Worm (Caenorhabditis elegans): ENCODE results near the gene K07H8.7.

K07H8.7 gene

ce11 chrIV:8233268-8233667, 26.5 kb downstream of the K07H8.7 start:
- TF ChIP-seq aptf-2 (GFP tag; conservative IDR thresholded peaks at IDR 0.05), result no peak
- no peak for TF ChIP-seq hmg-20 (GFP tag; IDR thresholded peaks at IDR 0.05)
- 0 out of 2 replicates have a peak, but pooled peaks have one; percentile 34 for TF ChIP-seq attf-3 (GFP tag; conservative IDR thresholded peaks at IDR 0.05)
- no peak for TF ChIP-seq Y53G8AR.9 (GFP tag; conservative IDR thresholded peaks at IDR 0.05)
- no peak for TF ChIP-seq zim-3 (tag; optimal IDR thresholded peaks at IDR 0.05)
- TF ChIP-seq lin-26 (GFP tag; IDR thresholded peaks at IDR 0.05), result no peak
- no peak for TF ChIP-seq ama-1 (optimal IDR thresholded peaks at IDR 0.05)
- TF ChIP-seq ama-1 (GFP tag; optimal IDR thresholded peaks at IDR 0.05), result no peak

DNA sequence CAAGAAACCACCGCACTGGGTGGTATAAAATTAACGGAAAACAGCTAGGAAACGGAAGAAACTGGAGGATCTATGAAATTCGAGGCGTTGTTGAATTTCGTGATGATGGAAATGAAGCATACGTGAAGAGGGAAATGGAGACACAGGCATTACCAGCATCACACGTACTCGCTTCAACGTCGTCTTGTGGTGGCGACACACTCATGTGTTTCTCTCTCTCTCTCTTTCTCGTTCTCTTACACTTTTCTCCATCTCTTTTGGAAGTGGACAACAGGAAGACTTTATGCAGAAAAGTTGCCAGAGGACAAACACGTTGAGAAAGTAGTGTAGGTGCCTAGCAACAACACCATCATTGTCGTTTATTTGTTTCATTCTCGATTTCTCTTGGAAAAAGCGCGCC, 27.4 kb downstream of the K07H8.7 start:
- no peak for TF ChIP-seq hlh-26 (GFP tag; conservative IDR thresholded peaks at IDR 0.05)
- TF ChIP-seq B0035.1 (tag; optimal IDR thresholded peaks at IDR 0.05), result no peak
- TF ChIP-seq madf-8 (GFP tag; conservative IDR thresholded peaks at IDR 0.05), result no peak
- no peak for TF ChIP-seq pbrm-1 (GFP tag; IDR thresholded peaks at IDR 0.05)
- no peak for TF ChIP-seq attf-5 (GFP tag; optimal IDR thresholded peaks at IDR 0.05)
- TF ChIP-seq snpc-3.4 (tag; optimal IDR thresholded peaks at IDR 0.05), result no peak
- no peak for TF ChIP-seq repo-1 (tag; optimal IDR thresholded peaks at IDR 0.05)
- no peak for TF ChIP-seq cebp-1 (GFP tag; IDR thresholded peaks at IDR 0.05)
- TF ChIP-seq cebp-1 (tag; optimal IDR thresholded peaks at IDR 0.05), result peak; percentile 27
- TF ChIP-seq nfya-2 (GFP tag; IDR thresholded peaks at IDR 0.05), result no peak
- TF ChIP-seq F23B12.7 (tag; optimal IDR thresholded peaks at IDR 0.05; ENCODE audit: insufficient read depth), result no peak
- peak; percentile 17; the same call in 1 of the 2 replicates for TF ChIP-seq hmg-1.2 (GFP tag; IDR thresholded peaks at IDR 0.05)
- no peak for TF ChIP-seq F33H1.4 (GFP tag; IDR thresholded peaks at IDR 0.05)
- TF ChIP-seq ets-4 (GFP tag; optimal IDR thresholded peaks at IDR 0.05), result no peak
- peak; percentile 6 for TF ChIP-seq nhr-80 (tag; optimal IDR thresholded peaks at IDR 0.05)
- TF ChIP-seq ceh-40 (GFP tag; IDR thresholded peaks at IDR 0.05), result no peak
- TF ChIP-seq sea-2 (GFP tag; IDR thresholded peaks at IDR 0.05), result no peak

DNA sequence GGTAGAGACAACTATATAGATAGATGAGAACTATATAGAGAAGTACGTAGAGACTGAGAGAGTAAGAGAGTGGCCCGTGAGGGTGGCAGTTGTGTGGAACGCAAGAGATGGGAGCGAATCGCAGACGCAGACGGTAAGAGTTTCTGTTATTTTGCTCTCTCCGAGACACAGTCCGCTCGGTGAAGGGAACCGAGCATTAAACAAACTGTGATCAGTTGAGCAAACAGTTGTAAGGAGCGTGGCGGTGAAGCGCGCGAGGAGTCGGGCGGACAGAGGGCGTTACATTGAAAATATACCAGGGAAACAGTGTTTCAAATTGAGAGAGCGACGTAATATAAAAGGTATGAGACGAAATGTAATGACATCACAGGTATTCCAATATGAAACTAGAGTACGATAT, 30.3 kb downstream of the K07H8.7 start:
- no peak for TF ChIP-seq ceh-58 (GFP tag; IDR thresholded peaks at IDR 0.05)
- TF ChIP-seq F52B5.7 (tag; optimal IDR thresholded peaks at IDR 0.05), result no peak
- TF ChIP-seq attf-5 (GFP tag; optimal IDR thresholded peaks at IDR 0.05), result peak; percentile 45
- no peak for TF ChIP-seq ekl-4 (GFP tag; IDR thresholded peaks at IDR 0.05)
- TF ChIP-seq Y79H2A.3 (GFP tag; conservative IDR thresholded peaks at IDR 0.05), result no peak
- TF ChIP-seq snpc-1.3 (tag; optimal IDR thresholded peaks at IDR 0.05; ENCODE audit: insufficient read depth), result no peak
- TF ChIP-seq Y56A3A.18 (GFP tag; IDR thresholded peaks at IDR 0.05), result no peak
- TF ChIP-seq hlh-26 (GFP tag; conservative IDR thresholded peaks at IDR 0.05), result no peak
- no peak for TF ChIP-seq die-1 (tag; optimal IDR thresholded peaks at IDR 0.05)
- no peak for TF ChIP-seq hmg-20 (GFP tag; IDR thresholded peaks at IDR 0.05)
- TF ChIP-seq fkh-3 (tag; optimal IDR thresholded peaks at IDR 0.05), result no peak
- TF ChIP-seq tbx-9 (tag; optimal IDR thresholded peaks at IDR 0.05; ENCODE audit: borderline replicate concordance), result no peak
- no peak for TF ChIP-seq ztf-28 (GFP tag; IDR thresholded peaks at IDR 0.05)
- no peak for TF ChIP-seq sdz-38 (tag; optimal IDR thresholded peaks at IDR 0.05)
- no peak for TF ChIP-seq T07F8.4 (tag; optimal IDR thresholded peaks at IDR 0.05)
- no peak for TF ChIP-seq chd-7 (tag; optimal IDR thresholded peaks at IDR 0.05)
- no peak for TF ChIP-seq ceh-100 (GFP tag; IDR thresholded peaks at IDR 0.05)
- no peak for TF ChIP-seq let-526 (GFP tag; IDR thresholded peaks at IDR 0.05)
- no peak for TF ChIP-seq athp-1 (tag; optimal IDR thresholded peaks at IDR 0.05)
- no peak for TF ChIP-seq cebp-1 (GFP tag; IDR thresholded peaks at IDR 0.05)
- TF ChIP-seq cebp-1 (tag; optimal IDR thresholded peaks at IDR 0.05), result peak; percentile 61
- no peak for TF ChIP-seq snpc-3.4 (tag; optimal IDR thresholded peaks at IDR 0.05)
- no peak for TF ChIP-seq unc-62 (GFP tag; optimal IDR thresholded peaks at IDR 0.05)
- peak; percentile 15 for TF ChIP-seq madf-10 (tag; optimal IDR thresholded peaks at IDR 0.05)
- TF ChIP-seq somi-1 (GFP tag; optimal IDR thresholded peaks at IDR 0.05), result no peak
- no peak for TF ChIP-seq bed-1 (GFP tag; IDR thresholded peaks at IDR 0.05)
- TF ChIP-seq ztf-18 (tag; optimal IDR thresholded peaks at IDR 0.05), result peak; percentile 1
- no peak for TF ChIP-seq gei-17 (GFP tag; optimal IDR thresholded peaks at IDR 0.05)

Measured in whole organism, young adult.